Worm (Caenorhabditis elegans): ENCODE data around the gene T28H10.1.
A peak's percentile ranks its signal among the peaks of the same experiment; 100 is the strongest.

The T28H10.1 gene

ce11 chrV:12538984-12539852, 35.6 kb downstream of the T28H10.1 start:
- TF ChIP-seq ceh-43 (GFP tag; optimal IDR thresholded peaks at IDR 0.05) (no peak), ces-1 (GFP tag; optimal IDR thresholded peaks at IDR 0.05) (peak; percentile 3)

ce11 chrV:12540018-12540417, 36.4 kb downstream of the T28H10.1 start:
- TF ChIP-seq cnd-1 (tag; optimal IDR thresholded peaks at IDR 0.05): no peak
- no peak for TF ChIP-seq sem-2 (GFP tag; optimal IDR thresholded peaks at IDR 0.05)
- no peak for TF ChIP-seq lin-13 (tag; optimal IDR thresholded peaks at IDR 0.05)
- TF ChIP-seq nhr-12 (tag; optimal IDR thresholded peaks at IDR 0.05): no peak
- TF ChIP-seq ces-1 (GFP tag; optimal IDR thresholded peaks at IDR 0.05): no peak
- TF ChIP-seq sptf-1 (tag; optimal IDR thresholded peaks at IDR 0.05): no peak
- no peak for TF ChIP-seq bed-3 (GFP tag; optimal IDR thresholded peaks at IDR 0.05)
- no peak for TF ChIP-seq elt-3 (tag; optimal IDR thresholded peaks at IDR 0.05)
- no peak for TF ChIP-seq nhr-76 (tag; optimal IDR thresholded peaks at IDR 0.05)
- no peak for TF ChIP-seq ham-2 (GFP tag; optimal IDR thresholded peaks at IDR 0.05)
- TF ChIP-seq nhr-28 (tag; optimal IDR thresholded peaks at IDR 0.05): no peak
- no peak for TF ChIP-seq hlh-1 (tag; optimal IDR thresholded peaks at IDR 0.05)
- TF ChIP-seq zip-8 (tag; optimal IDR thresholded peaks at IDR 0.05): no peak
- TF ChIP-seq ceh-39 (tag; optimal IDR thresholded peaks at IDR 0.05): no peak

ce11 chrV:12540739-12541138, 37.1 kb downstream of the T28H10.1 start, which contains the start of gene F45D3.2:
TSS of gene F45D3.2 (plus strand) at chrV:12541039.
- TF ChIP-seq flh-1 (GFP tag; optimal IDR thresholded peaks at IDR 0.05): no peak
- TF ChIP-seq ham-2 (GFP tag; optimal IDR thresholded peaks at IDR 0.05): no peak
- TF ChIP-seq mls-2 (tag; optimal IDR thresholded peaks at IDR 0.05): no peak
- no peak for TF ChIP-seq hlh-1 (tag; optimal IDR thresholded peaks at IDR 0.05)
- TF ChIP-seq lsy-2 (tag; optimal IDR thresholded peaks at IDR 0.05): no peak
- TF ChIP-seq unc-120 (tag; optimal IDR thresholded peaks at IDR 0.05; ENCODE audit: poor library complexity, severe bottlenecking): no peak

ce11 chrV:12541207-12541606, 37.6 kb downstream of the T28H10.1 start:
- TF ChIP-seq elt-3 (tag; optimal IDR thresholded peaks at IDR 0.05) (no peak), drap-1 (GFP tag; optimal IDR thresholded peaks at IDR 0.05) (no peak), mep-1 (tag; optimal IDR thresholded peaks at IDR 0.05) (no peak), flh-1 (GFP tag; optimal IDR thresholded peaks at IDR 0.05) (no peak), ztf-11 (tag; optimal IDR thresholded peaks at IDR 0.05) (no peak), snpc-4 (tag; optimal IDR thresholded peaks at IDR 0.05) (no peak), nhr-12 (tag; optimal IDR thresholded peaks at IDR 0.05) (no peak), blmp-1 (tag; optimal IDR thresholded peaks at IDR 0.05) (no peak), unc-39 (tag; optimal IDR thresholded peaks at IDR 0.05) (no peak), ham-2 (GFP tag; optimal IDR thresholded peaks at IDR 0.05) (no peak), zip-8 (tag; optimal IDR thresholded peaks at IDR 0.05) (no peak), tbx-8 (GFP tag; optimal IDR thresholded peaks at IDR 0.05) (no peak), pha-4 (tag; optimal IDR thresholded peaks at IDR 0.05) (no peak), mls-2 (tag; optimal IDR thresholded peaks at IDR 0.05) (no peak), lin-32 (GFP tag; optimal IDR thresholded peaks at IDR 0.05) (no peak), cnd-1 (tag; optimal IDR thresholded peaks at IDR 0.05) (no peak), elt-1 (tag; optimal IDR thresholded peaks at IDR 0.05; ENCODE audit: borderline replicate concordance, insufficient read depth) (no peak), lin-13 (tag; optimal IDR thresholded peaks at IDR 0.05) (no peak)

ce11 chrV:12542683-12543319, 39.2 kb downstream of the T28H10.1 start:
- TF ChIP-seq hlh-1 (tag; optimal IDR thresholded peaks at IDR 0.05) (no peak), unc-39 (tag; optimal IDR thresholded peaks at IDR 0.05) (no peak), cnd-1 (tag; optimal IDR thresholded peaks at IDR 0.05) (no peak), lin-13 (tag; optimal IDR thresholded peaks at IDR 0.05) (no peak), nhr-2 (tag; optimal IDR thresholded peaks at IDR 0.05) (no peak), unc-62 (GFP tag; optimal IDR thresholded peaks at IDR 0.05) (no peak), ceh-83 (GFP tag; optimal IDR thresholded peaks at IDR 0.05) (no peak), nhr-76 (tag; optimal IDR thresholded peaks at IDR 0.05) (no peak), M03D4.4 (tag; optimal IDR thresholded peaks at IDR 0.05) (no peak), mab-5 (tag; optimal IDR thresholded peaks at IDR 0.05) (no peak), zip-8 (tag; optimal IDR thresholded peaks at IDR 0.05) (no peak), lsy-2 (tag; optimal IDR thresholded peaks at IDR 0.05) (no peak)

Data from whole organism, mixed stage, embryonic.